Fruit fly (Drosophila melanogaster): Measurements from ENCODE around the gene CG10254.

DNA sequence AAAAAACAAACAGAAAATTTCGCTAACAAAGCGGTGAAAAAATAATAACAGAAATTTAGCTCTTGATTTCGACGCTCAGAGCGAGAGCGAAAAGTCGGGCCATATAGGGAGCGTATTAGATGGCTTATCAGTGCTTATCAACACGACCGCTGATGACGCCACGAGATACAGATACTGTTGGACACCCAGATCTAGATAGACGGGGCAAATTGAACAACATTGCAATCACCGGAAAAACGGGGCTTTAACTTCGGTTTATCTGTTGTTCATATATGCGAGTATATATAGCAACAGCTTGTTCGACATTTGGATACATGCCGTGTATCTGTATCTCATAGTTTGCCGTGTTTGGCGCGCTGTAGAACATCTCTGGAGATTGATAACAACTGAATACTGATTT lies 26.2 kb downstream of the CG10254 start:
- no peak for TF ChIP-seq CG6276 (GFP tag; optimal IDR thresholded peaks at IDR 0.05)
- no peak for TF ChIP-seq CG16779 (tag; optimal IDR thresholded peaks at IDR 0.05)
- no peak for TF ChIP-seq CG15336 (GFP tag; IDR thresholded peaks at IDR 0.05)
- TF ChIP-seq fkh (GFP tag; optimal IDR thresholded peaks at IDR 0.05), result no peak
- TF ChIP-seq Sox102F (GFP tag; optimal IDR thresholded peaks at IDR 0.05), result no peak
- no peak for TF ChIP-seq Blimp-1 (GFP tag; optimal IDR thresholded peaks at IDR 0.05)
- TF ChIP-seq Hr39 (GFP tag; optimal IDR thresholded peaks at IDR 0.05), result no peak

Data from whole organism, prepupa.